Worm (Caenorhabditis elegans) whole organism, L2 larva: ENCODE data around the gene csn-1.

Experiments used
- alr-1 ChIP-seq: fragments of 150-350 bp; optimal IDR thresholded peaks from 2 replicates; lab custom pipeline; 2014; ENCODE audit warnings: missing biosample characterization, missing genetic modification characterization
- ama-1 ChIP-seq: fragments of 150-350 bp; optimal IDR thresholded peaks from 2 replicates; lab custom pipeline; 2018; ENCODE audit warnings: inconsistent platforms
- ceh-16 ChIP-seq: fragments of 150-350 bp; optimal IDR thresholded peaks from 2 replicates; lab custom pipeline; 2014; ENCODE audit warnings: missing biosample characterization, missing genetic modification characterization
- mab-5 ChIP-seq: fragments of 150-350 bp; optimal IDR thresholded peaks from 2 replicates; lab custom pipeline; 2014; ENCODE audit warnings: missing biosample characterization, missing genetic modification characterization
- nhr-77 ChIP-seq: fragments of 150-350 bp; optimal IDR thresholded peaks from 2 replicates; lab custom pipeline; 2014; ENCODE audit warnings: missing biosample characterization, missing genetic modification characterization
- zag-1 ChIP-seq: fragments of 150-350 bp; optimal IDR thresholded peaks from 2 replicates; lab custom pipeline; 2014; ENCODE audit warnings: missing biosample characterization, missing genetic modification characterization
- ztf-11 ChIP-seq: sonication (generic microtip); optimal IDR thresholded peaks from 2 replicates; lab custom pipeline; 2017; ENCODE audit warnings: missing biosample characterization, missing genetic modification characterization

- TF ChIP-seq ama-1 (lab: Kevin White, UChicago) (no peak), alr-1 (tag; lab: Kevin White, UChicago) (no peak), ceh-16 (tag; lab: Kevin White, UChicago) (no peak), nhr-77 (tag; lab: Kevin White, UChicago) (no peak), ztf-11 (tag; lab: Kevin White, UChicago) (no peak), mab-5 (tag; lab: Kevin White, UChicago) (no peak), zag-1 (tag; lab: Kevin White, UChicago) (no peak)
Measured at ce11 chrV:17905765-17906164, 35.3 kb upstream of the csn-1 start.
